Worm (Caenorhabditis elegans): ENCODE measurements around the gene gln-1.

The gln-1 gene

DNA sequence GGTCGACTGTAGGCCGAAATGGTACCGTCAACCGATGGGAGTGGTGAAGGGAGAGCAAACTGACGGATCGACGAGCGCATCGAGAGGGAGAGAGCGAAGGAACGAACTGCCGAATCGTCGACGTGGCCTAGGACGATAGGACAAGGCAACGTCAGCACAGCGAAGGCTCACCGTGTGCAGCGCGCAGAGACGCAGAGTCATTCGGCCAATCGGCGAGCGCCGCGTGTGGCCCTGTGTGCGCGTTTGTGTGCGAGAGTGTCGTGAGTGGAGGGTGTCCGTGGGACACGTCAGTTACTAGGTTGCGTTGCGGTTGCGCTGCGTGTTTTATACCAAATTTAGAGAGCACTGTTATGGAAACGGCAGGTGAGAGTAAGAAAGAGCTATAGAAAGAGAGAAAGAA lies 33.9 kb downstream of the gln-1 start, which contains the start of gene hsp-3 (continued):
- TF ChIP-seq lsy-2 (tag; optimal IDR thresholded peaks at IDR 0.05): peak; percentile 95 to 97
- TF ChIP-seq pax-3 (tag; optimal IDR thresholded peaks at IDR 0.05): peak; percentile 95
- peak; percentile 97 for TF ChIP-seq sup-37 (GFP tag; optimal IDR thresholded peaks at IDR 0.05)
- TF ChIP-seq mep-1 (tag; optimal IDR thresholded peaks at IDR 0.05): peak; percentile 92
- peak; percentile 99 for TF ChIP-seq grh-1 (GFP tag; IDR thresholded peaks at IDR 0.05)
- peak; percentile 98 for TF ChIP-seq nhr-20 (tag; optimal IDR thresholded peaks at IDR 0.05)
- peak; percentile 99 for TF ChIP-seq lin-14 (GFP tag; optimal IDR thresholded peaks at IDR 0.05)
- TF ChIP-seq elt-2 (tag; optimal IDR thresholded peaks at IDR 0.05): peak; percentile 95
- TF ChIP-seq C16A3.4 (tag; optimal IDR thresholded peaks at IDR 0.05): peak; percentile 90
- peak; percentile 78 for TF ChIP-seq nhr-76 (tag; optimal IDR thresholded peaks at IDR 0.05)
- TF ChIP-seq nhr-237 (tag; optimal IDR thresholded peaks at IDR 0.05): peak; percentile 88
- TF ChIP-seq ama-1 (optimal IDR thresholded peaks at IDR 0.05): no peak
- peak; percentile 95 for TF ChIP-seq rnt-1 (tag; optimal IDR thresholded peaks at IDR 0.05)
- TF ChIP-seq snu-23 (GFP tag; optimal IDR thresholded peaks at IDR 0.05): peak; percentile 99
- peak; percentile 90 for TF ChIP-seq ztf-4 (tag; optimal IDR thresholded peaks at IDR 0.05)
- TF ChIP-seq C04F5.9 (tag; optimal IDR thresholded peaks at IDR 0.05): peak; percentile 85
- peak; percentile 98 for TF ChIP-seq fkh-8 (tag; optimal IDR thresholded peaks at IDR 0.05)
- peak; percentile 67 for TF ChIP-seq sox-4 (tag; optimal IDR thresholded peaks at IDR 0.05)
- TF ChIP-seq vab-15 (tag; optimal IDR thresholded peaks at IDR 0.05): peak; percentile 49
- peak; percentile 91 for TF ChIP-seq irx-1 (tag; optimal IDR thresholded peaks at IDR 0.05)
- no peak for TF ChIP-seq alr-1 (tag; optimal IDR thresholded peaks at IDR 0.05; ENCODE audit: borderline replicate concordance)
- TF ChIP-seq F16B12.6 (tag; optimal IDR thresholded peaks at IDR 0.05): peak; percentile 64
- peak; percentile 97 for TF ChIP-seq nhr-47 (tag; optimal IDR thresholded peaks at IDR 0.05)
- TF ChIP-seq elt-3 (tag; optimal IDR thresholded peaks at IDR 0.05): peak in 5 of 6 experiments; percentile 58 to 96 (median 80)
- TF ChIP-seq lin-35 (GFP tag; optimal IDR thresholded peaks at IDR 0.05): peak; percentile 87 to 92
- peak; percentile 92 for TF ChIP-seq egl-13 (tag; optimal IDR thresholded peaks at IDR 0.05)
- no peak for TF ChIP-seq ces-1 (GFP tag; optimal IDR thresholded peaks at IDR 0.05)
- no peak for TF ChIP-seq nhr-28 (tag; optimal IDR thresholded peaks at IDR 0.05)
- peak in 1 of 2 experiments; percentile 98 for TF ChIP-seq mdl-1 (tag; optimal IDR thresholded peaks at IDR 0.05)
- TF ChIP-seq nhr-84 (tag; optimal IDR thresholded peaks at IDR 0.05): no peak
- TF ChIP-seq mef-2 (tag; optimal IDR thresholded peaks at IDR 0.05): peak; percentile 76
- TF ChIP-seq lin-13 (GFP tag; optimal IDR thresholded peaks at IDR 0.05): peak; percentile 98

- TF ChIP-seq fos-1 (tag; optimal IDR thresholded peaks at IDR 0.05) (no peak), lin-13 (GFP tag; optimal IDR thresholded peaks at IDR 0.05) (no peak), jun-1 (tag; optimal IDR thresholded peaks at IDR 0.05) (no peak), nhr-85 (tag) (peak; percentile 69), blmp-1 (tag; optimal IDR thresholded peaks at IDR 0.05) (peak; percentile 72), ztf-11 (tag; optimal IDR thresholded peaks at IDR 0.05) (no peak), elt-3 (tag; optimal IDR thresholded peaks at IDR 0.05) (peak in 1 of 6 experiments; percentile 21), alr-1 (tag; optimal IDR thresholded peaks at IDR 0.05; ENCODE audit: borderline replicate concordance) (no peak), sptf-1 (tag; optimal IDR thresholded peaks at IDR 0.05) (no peak), xbp-1 (tag; optimal IDR thresholded peaks at IDR 0.05) (no peak), rnt-1 (tag; optimal IDR thresholded peaks at IDR 0.05) (peak; percentile 29), tlp-1 (tag; optimal IDR thresholded peaks at IDR 0.05) (no peak), hlh-17 (GFP tag; optimal IDR thresholded peaks at IDR 0.05; ENCODE audit: borderline replicate concordance) (no peak), pag-3 (tag; optimal IDR thresholded peaks at IDR 0.05; ENCODE audit: borderline replicate concordance, insufficient read depth) (no peak), sox-4 (tag; optimal IDR thresholded peaks at IDR 0.05) (no peak)
Measured at ce11 chrX:6092533-6092932, 34.5 kb downstream of the gln-1 start.
